Worm (Caenorhabditis elegans) whole organism, L1 larva: ENCODE measurements around the gene ceh-28.

Experiments used
- C04F5.9 ChIP-seq: sonication (generic microtip); optimal IDR thresholded peaks from 2 replicates; lab custom pipeline; 2016; ENCODE audit warnings: missing genetic modification characterization, missing compliant biosample characterization
- C16A3.4 ChIP-seq: fragments of 150-350 bp; optimal IDR thresholded peaks from 2 replicates; lab custom pipeline; 2014; ENCODE audit warnings: missing biosample characterization, missing genetic modification characterization
- aly-2 ChIP-seq: fragments of 150-350 bp; optimal IDR thresholded peaks from 2 replicates; lab custom pipeline; 2014; ENCODE audit warnings: missing biosample characterization, missing genetic modification characterization
- ceh-63 ChIP-seq: fragments of 200-800 bp; sonication (Bioruptor generic); optimal IDR thresholded peaks from 2 replicates; lab custom pipeline; 2018; ENCODE audit warnings: mild to moderate bottlenecking, missing genetic modification characterization, missing compliant biosample characterization
- ceh-8 ChIP-seq: fragments of 200-800 bp; sonication (Bioruptor generic); optimal IDR thresholded peaks from 2 replicates; lab custom pipeline; 2018; ENCODE audit warnings: mild to moderate bottlenecking, missing genetic modification characterization, moderate library complexity, missing compliant biosample characterization
- ceh-82 ChIP-seq, 3 experiments: fragments of 150-350 bp in 1 of 3; sonication (generic microtip) in 2 of 3; optimal IDR thresholded peaks; 2 replicates each; lab custom pipeline; 2014 to 2017; ENCODE audit warnings: missing biosample characterization in 3 of 3, missing genetic modification characterization in 3 of 3
- ceh-88 ChIP-seq: fragments of 200-800 bp; sonication (Bioruptor generic); IDR thresholded peaks from 2 replicates; pipeline ENCODE4 v1.3.6; 2022; ENCODE audit warnings: missing genetic modification characterization, missing compliant biosample characterization
- dpl-1 ChIP-seq, 3 experiments: fragments of 150-350 bp in 2 of 3; sonication (generic microtip) in 1 of 3; optimal IDR thresholded peaks; 2 replicates each; lab custom pipeline; 2014 to 2017; ENCODE audit warnings: missing biosample characterization in 3 of 3, missing genetic modification characterization in 3 of 3, missing genetic modification reagents in 3 of 3
- dsc-1 ChIP-seq: sonication (generic microtip); optimal IDR thresholded peaks from 2 replicates; lab custom pipeline; 2016; ENCODE audit warnings: mild to moderate bottlenecking, missing genetic modification characterization, missing compliant biosample characterization
- efl-1 ChIP-seq, 4 experiments: fragments of 150-350 bp; optimal IDR thresholded peaks in 3 of 4; peaks in 1 of 4; 1 replicate in 1 of 4; 2 replicates in 3 of 4; lab custom pipeline; 2014; ENCODE audit warnings: missing biosample characterization in 2 of 4, missing genetic modification characterization in 2 of 4, missing genetic modification reagents in 2 of 4
- efl-3 ChIP-seq: fragments of 200-800 bp; sonication (Bioruptor generic); optimal IDR thresholded peaks from 2 replicates; lab custom pipeline; 2018; ENCODE audit warnings: mild to moderate bottlenecking, missing genetic modification characterization, missing compliant biosample characterization
- egl-27 ChIP-seq, 2 experiments: fragments of 150-350 bp in 1 of 2; sonication (generic microtip); optimal IDR thresholded peaks; 3 replicates each; lab custom pipeline; 2017 to 2018; ENCODE audit warnings: missing biosample characterization in 2 of 2, missing genetic modification characterization in 2 of 2, missing genetic modification reagents in 2 of 2
- ets-5 ChIP-seq: fragments of 200-800 bp; sonication (Bioruptor generic); IDR thresholded peaks from 2 replicates; pipeline ENCODE4 v1.3.6; 2022; ENCODE audit warnings: missing genetic modification characterization, missing compliant biosample characterization
- fkh-10 ChIP-seq: sonication (generic microtip); optimal IDR thresholded peaks from 2 replicates; lab custom pipeline; 2017; ENCODE audit warnings: missing biosample characterization, missing genetic modification reagents, missing genetic modification characterization
- fkh-4 ChIP-seq: sonication (generic microtip); optimal IDR thresholded peaks from 2 replicates; lab custom pipeline; 2016; ENCODE audit warnings: missing compliant biosample characterization, missing genetic modification characterization, borderline replicate concordance
- fkh-8 ChIP-seq: sonication (generic microtip); optimal IDR thresholded peaks from 2 replicates; lab custom pipeline; 2016; ENCODE audit warnings: mild to moderate bottlenecking, missing genetic modification characterization, missing compliant biosample characterization
- fos-1 ChIP-seq: fragments of 150-350 bp; optimal IDR thresholded peaks from 2 replicates; lab custom pipeline; 2014; ENCODE audit warnings: missing biosample characterization, missing genetic modification characterization
- grh-1 ChIP-seq: fragments of 200-800 bp; sonication (Bioruptor generic); IDR thresholded peaks from 2 replicates; pipeline ENCODE4 v1.3.6; 2022; ENCODE audit warnings: missing genetic modification reagents, missing genetic modification characterization, missing compliant biosample characterization
- irx-1 ChIP-seq: sonication (generic microtip); optimal IDR thresholded peaks from 2 replicates; lab custom pipeline; 2016; ENCODE audit warnings: missing genetic modification characterization, missing compliant biosample characterization
- isw-1 ChIP-seq: fragments of 200-800 bp; sonication (Bioruptor generic); IDR thresholded peaks from 2 replicates; pipeline ENCODE4 v1.3.6; 2022; ENCODE audit warnings: missing genetic modification characterization, missing compliant biosample characterization
- jun-1 ChIP-seq: fragments of 150-350 bp; optimal IDR thresholded peaks from 2 replicates; lab custom pipeline; 2014; ENCODE audit warnings: missing biosample characterization, missing genetic modification reagents, missing genetic modification characterization
- lin-13 ChIP-seq: fragments of 150-350 bp; optimal IDR thresholded peaks from 2 replicates; lab custom pipeline; 2014; ENCODE audit warnings: missing biosample characterization, missing genetic modification reagents, missing genetic modification characterization
- lin-14 ChIP-seq: fragments of 200-800 bp; sonication (Bioruptor generic); optimal IDR thresholded peaks from 2 replicates; lab custom pipeline; 2018; ENCODE audit warnings: mild to moderate bottlenecking, missing genetic modification characterization, moderate library complexity, missing compliant biosample characterization
- lin-35 ChIP-seq, 2 experiments: fragments of 150-350 bp; optimal IDR thresholded peaks; 2 replicates each; lab custom pipeline; 2014; ENCODE audit warnings: missing biosample characterization in 2 of 2, missing genetic modification characterization in 2 of 2, missing genetic modification reagents in 2 of 2
- lin-39 ChIP-seq: fragments of 150-350 bp; optimal IDR thresholded peaks from 2 replicates; lab custom pipeline; 2014; ENCODE audit warnings: missing biosample characterization, missing genetic modification reagents, missing genetic modification characterization
- mab-9 ChIP-seq: fragments of 200-800 bp; sonication (Bioruptor generic); IDR thresholded peaks from 2 replicates; pipeline ENCODE4 v1.3.6; 2022; ENCODE audit warnings: missing genetic modification reagents, missing genetic modification characterization, missing compliant biosample characterization
- mep-1 ChIP-seq: fragments of 150-350 bp; optimal IDR thresholded peaks from 2 replicates; lab custom pipeline; 2014; ENCODE audit warnings: missing biosample characterization, missing genetic modification characterization
- nhr-11 ChIP-seq: fragments of 150-350 bp; optimal IDR thresholded peaks from 2 replicates; lab custom pipeline; 2014; ENCODE audit warnings: missing biosample characterization, missing genetic modification characterization
- nhr-19 ChIP-seq: fragments of 200-800 bp; sonication (Bioruptor generic); conservative IDR thresholded peaks from 2 replicates; pipeline ENCODE4 v1.3.6; 2022; ENCODE audit warnings: missing genetic modification characterization, missing compliant biosample characterization
- nhr-20 ChIP-seq: sonication (generic microtip); optimal IDR thresholded peaks from 2 replicates; lab custom pipeline; 2016; ENCODE audit warnings: mild to moderate bottlenecking, missing genetic modification characterization, missing compliant biosample characterization
- nhr-237 ChIP-seq: fragments of 150-350 bp; optimal IDR thresholded peaks from 2 replicates; lab custom pipeline; 2014; ENCODE audit warnings: missing biosample characterization, missing genetic modification characterization
- nhr-47 ChIP-seq: sonication (generic microtip); optimal IDR thresholded peaks from 2 replicates; lab custom pipeline; 2016; ENCODE audit warnings: mild to moderate bottlenecking, missing genetic modification characterization, moderate library complexity, missing compliant biosample characterization
- nhr-71 ChIP-seq: sonication (generic microtip); optimal IDR thresholded peaks from 2 replicates; lab custom pipeline; 2016; ENCODE audit warnings: mild to moderate bottlenecking, missing genetic modification characterization, moderate library complexity, missing compliant biosample characterization
- nhr-76 ChIP-seq: sonication (generic microtip); optimal IDR thresholded peaks from 2 replicates; lab custom pipeline; 2017; ENCODE audit warnings: missing biosample characterization, missing genetic modification characterization
- nhr-77 ChIP-seq: fragments of 150-350 bp; optimal IDR thresholded peaks from 2 replicates; lab custom pipeline; 2014; ENCODE audit warnings: missing biosample characterization, missing genetic modification characterization
- nhr-85 ChIP-seq: sonication (generic microtip); peaks from one replicate; lab custom pipeline; 2016; ENCODE audit warnings: missing genetic modification characterization, inconsistent platforms, missing compliant biosample characterization
- nhr-90 ChIP-seq: sonication (generic microtip); optimal IDR thresholded peaks from 2 replicates; lab custom pipeline; 2016; ENCODE audit warnings: mild to moderate bottlenecking, missing genetic modification characterization, missing compliant biosample characterization; ENCODE audit not compliant: poor library complexity
- pax-3 ChIP-seq: fragments of 200-800 bp; sonication (Bioruptor generic); optimal IDR thresholded peaks from 2 replicates; lab custom pipeline; 2018; ENCODE audit warnings: mild to moderate bottlenecking, missing genetic modification characterization, moderate library complexity, missing compliant biosample characterization
- skn-1 ChIP-seq: fragments of 150-350 bp; optimal IDR thresholded peaks from 2 replicates; lab custom pipeline; 2014; ENCODE audit warnings: missing biosample characterization, missing genetic modification characterization
- snu-23 ChIP-seq: sonication (generic microtip); optimal IDR thresholded peaks from 2 replicates; lab custom pipeline; 2016; ENCODE audit warnings: missing genetic modification characterization, missing compliant biosample characterization
- sox-4 ChIP-seq: sonication (generic microtip); optimal IDR thresholded peaks from 2 replicates; lab custom pipeline; 2016; ENCODE audit warnings: missing genetic modification characterization, missing compliant biosample characterization
- sup-37 ChIP-seq: fragments of 200-800 bp; sonication (Bioruptor generic); optimal IDR thresholded peaks from 2 replicates; lab custom pipeline; 2018; ENCODE audit warnings: mild to moderate bottlenecking, missing genetic modification characterization, missing compliant biosample characterization
- swsn-7 ChIP-seq: sonication (generic microtip); optimal IDR thresholded peaks from 2 replicates; lab custom pipeline; 2016; ENCODE audit warnings: missing genetic modification characterization, missing compliant biosample characterization
- tbx-2 ChIP-seq: sonication (generic microtip); optimal IDR thresholded peaks from 2 replicates; lab custom pipeline; 2016; ENCODE audit warnings: missing genetic modification characterization, missing compliant biosample characterization
- unc-86 ChIP-seq: sonication (generic microtip); optimal IDR thresholded peaks from 2 replicates; lab custom pipeline; 2016; ENCODE audit warnings: missing genetic modification characterization, missing compliant biosample characterization
- unc-98 ChIP-seq: fragments of 200-800 bp; sonication (Bioruptor generic); IDR thresholded peaks from 2 replicates; pipeline ENCODE4 v1.3.6; 2022; ENCODE audit warnings: missing genetic modification characterization, missing compliant biosample characterization
- xbp-1 ChIP-seq: sonication (generic microtip); optimal IDR thresholded peaks from 2 replicates; lab custom pipeline; 2016; ENCODE audit warnings: missing genetic modification characterization, missing compliant biosample characterization
- zag-1 ChIP-seq: fragments of 150-350 bp; optimal IDR thresholded peaks from 2 replicates; lab custom pipeline; 2014; ENCODE audit warnings: missing biosample characterization, missing genetic modification characterization
- ztf-4 ChIP-seq: fragments of 150-350 bp; optimal IDR thresholded peaks from 2 replicates; lab custom pipeline; 2014; ENCODE audit warnings: missing biosample characterization, missing genetic modification characterization

The ceh-28 gene

DNA sequence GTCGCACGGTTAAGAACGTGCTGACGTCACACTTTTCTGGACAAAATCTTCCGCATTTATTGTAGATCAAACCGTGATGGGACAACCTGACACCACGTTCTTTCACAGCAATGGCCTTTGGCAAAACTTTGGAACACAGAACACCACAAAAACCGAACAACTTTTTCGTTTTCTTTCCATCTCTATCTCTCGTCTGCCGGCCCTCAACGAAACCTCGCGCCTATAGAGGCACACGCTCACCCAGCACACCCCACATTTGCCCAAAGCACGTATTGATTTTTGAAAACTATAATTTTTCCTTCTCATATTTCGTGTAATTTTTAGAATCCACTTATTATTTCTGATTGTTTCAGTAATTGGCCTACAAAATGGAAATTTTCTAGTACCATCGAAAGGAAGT, 32.6 kb upstream of the ceh-28 start:
- no peak for TF ChIP-seq fkh-10 (GFP tag; lab: Kevin White, UChicago)
- TF ChIP-seq ceh-63 (GFP tag; lab: Kevin White, UChicago) = no peak
- TF ChIP-seq isw-1 (GFP tag; lab: Robert Waterston, UW) = no peak
- TF ChIP-seq fkh-8 (tag; lab: Kevin White, UChicago) = no peak
- TF ChIP-seq nhr-19 (GFP tag; lab: Robert Waterston, UW) = no peak
- no peak for TF ChIP-seq ets-5 (GFP tag; lab: Robert Waterston, UW)
- no peak for TF ChIP-seq fos-1 (tag; lab: Kevin White, UChicago)
- TF ChIP-seq lin-13 (GFP tag; lab: Kevin White, UChicago) = no peak
- TF ChIP-seq irx-1 (tag; lab: Kevin White, UChicago) = no peak
- no peak for TF ChIP-seq nhr-11
- no peak for TF ChIP-seq sup-37 (GFP tag; lab: Kevin White, UChicago)
- TF ChIP-seq nhr-47 (tag; lab: Kevin White, UChicago) = no peak
- no peak for TF ChIP-seq dpl-1 (GFP tag; optimal IDR thresholded peaks at IDR 0.05; lab: Kevin White, UChicago)

DNA sequence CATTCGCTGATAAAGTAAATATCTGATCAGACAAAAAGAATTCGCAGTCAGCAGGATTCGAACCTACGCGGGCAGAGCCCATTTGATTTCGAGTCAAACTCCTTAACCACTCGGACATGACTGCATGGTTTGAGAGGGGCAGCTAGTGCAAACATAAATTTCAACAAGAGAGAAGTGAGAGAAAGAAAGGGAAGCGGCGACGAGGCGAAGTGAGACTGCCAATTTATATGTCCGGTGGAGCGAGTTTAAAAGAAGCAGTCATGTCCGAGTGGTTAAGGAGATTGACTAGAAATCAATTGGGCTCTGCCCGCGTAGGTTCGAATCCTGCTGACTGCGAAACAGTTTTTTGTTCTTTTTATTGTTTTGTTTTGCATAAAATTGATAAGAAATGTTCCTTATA, 28.1 kb upstream of the ceh-28 start:
- peak; percentile 87 for TF ChIP-seq mab-9 (GFP tag; lab: Robert Waterston, UW)
- TF ChIP-seq C04F5.9 (tag; lab: Kevin White, UChicago) = peak; percentile 46
- TF ChIP-seq lin-39 (tag; lab: Kevin White, UChicago) = peak; percentile 49
- peak; percentile 12 for TF ChIP-seq nhr-237 (tag; lab: Kevin White, UChicago)
- peak; percentile 77 for TF ChIP-seq sox-4 (tag; lab: Kevin White, UChicago)
- TF ChIP-seq ceh-88 = peak; percentile 86
- TF ChIP-seq nhr-90 (tag; lab: Kevin White, UChicago) = peak; percentile 92
- peak; percentile 77 for TF ChIP-seq nhr-77 (tag; lab: Kevin White, UChicago)
- peak in 1 of 2 experiments; percentile 21 for TF ChIP-seq egl-27 (tag; optimal IDR thresholded peaks at IDR 0.05; lab: Kevin White, UChicago)
- TF ChIP-seq nhr-47 (tag; lab: Kevin White, UChicago) = peak; percentile 95
- TF ChIP-seq dsc-1 = peak; percentile 97
- TF ChIP-seq isw-1 (GFP tag; lab: Robert Waterston, UW) = peak; percentile 77
- TF ChIP-seq fkh-8 (tag; lab: Kevin White, UChicago) = peak; percentile 86
- peak; percentile 87 for TF ChIP-seq jun-1 (tag; lab: Kevin White, UChicago)
- peak; percentile 58 for TF ChIP-seq efl-3
- TF ChIP-seq pax-3 (tag; lab: Kevin White, UChicago) = peak; percentile 70
- TF ChIP-seq nhr-71 (tag; lab: Kevin White, UChicago) = peak; percentile 94
- TF ChIP-seq swsn-7 (tag; lab: Kevin White, UChicago) = peak; percentile 94
- TF ChIP-seq irx-1 (tag; lab: Kevin White, UChicago) = peak; percentile 86
- TF ChIP-seq lin-13 (GFP tag; lab: Kevin White, UChicago) = peak; percentile 68
- peak in 2 of 3 experiments; percentile 29 to 34 for TF ChIP-seq dpl-1 (GFP tag; optimal IDR thresholded peaks at IDR 0.05; lab: Kevin White, UChicago)
- peak; percentile 88 for TF ChIP-seq lin-14 (GFP tag; lab: Kevin White, UChicago)
- TF ChIP-seq nhr-11 = peak; percentile 62
- TF ChIP-seq nhr-19 (GFP tag; lab: Robert Waterston, UW) = peak; percentile 96
- TF ChIP-seq ceh-63 (GFP tag; lab: Kevin White, UChicago) = peak; percentile 67
- peak; percentile 46 for TF ChIP-seq unc-98 (GFP tag; lab: Robert Waterston, UW)
- TF ChIP-seq zag-1 (tag; lab: Kevin White, UChicago) = peak; percentile 13
- TF ChIP-seq mep-1 (tag; lab: Kevin White, UChicago) = peak; percentile 70
- TF ChIP-seq nhr-20 (tag; lab: Kevin White, UChicago) = peak; percentile 94
- TF ChIP-seq skn-1 (tag; lab: Kevin White, UChicago) = peak; percentile 56
- TF ChIP-seq ceh-82 (tag; optimal IDR thresholded peaks at IDR 0.05; lab: Kevin White, UChicago) = peak; percentile 79 to 90 (median 86)
- TF ChIP-seq unc-86 (tag; lab: Kevin White, UChicago) = peak; percentile 86
- peak; percentile 96 for TF ChIP-seq snu-23 (GFP tag; lab: Kevin White, UChicago)
- TF ChIP-seq C16A3.4 (tag; lab: Kevin White, UChicago) = peak; percentile 84
- peak; percentile 90 for TF ChIP-seq aly-2
- peak; percentile 59 to 81 for TF ChIP-seq lin-35 (GFP tag; optimal IDR thresholded peaks at IDR 0.05; lab: Kevin White, UChicago)
- TF ChIP-seq grh-1 (GFP tag; lab: Robert Waterston, UW) = peak; percentile 84
- TF ChIP-seq tbx-2 (tag; lab: Kevin White, UChicago) = peak; percentile 90
- TF ChIP-seq ceh-8 = peak; percentile 96
- peak; percentile 83 for TF ChIP-seq nhr-85 (tag; lab: Kevin White, UChicago)
- TF ChIP-seq efl-1 (optimal IDR thresholded peaks at IDR 0.05; lab: Kevin White, UChicago) = peak; percentile 49 to 55
- peak; percentile 18 to 95 for TF ChIP-seq efl-1 (GFP tag; optimal IDR thresholded peaks at IDR 0.05 in 1 of 2; lab: Kevin White, UChicago)
- TF ChIP-seq ztf-4 = peak; percentile 77
- TF ChIP-seq xbp-1 (tag; lab: Kevin White, UChicago) = peak; percentile 84
- peak; percentile 27 for TF ChIP-seq fkh-4
- peak; percentile 52 for TF ChIP-seq nhr-76 (tag; lab: Kevin White, UChicago)
